Worm (Caenorhabditis elegans) whole organism, midembryonic: ENCODE results near the gene pitp-1.

Source experiments
- T22C8.4 ChIP-seq: fragments of 200-800 bp; sonication (Bioruptor generic); IDR thresholded peaks from 2 replicates; pipeline ENCODE4 v1.3.6; 2022; ENCODE audit warnings: missing genetic modification characterization, missing compliant biosample characterization
- cog-1 ChIP-seq: sonication (generic microtip); optimal IDR thresholded peaks from 2 replicates; lab custom pipeline; 2016; ENCODE audit warnings: missing genetic modification characterization, missing compliant biosample characterization
- flt-1 ChIP-seq: fragments of 200-800 bp; sonication (Bioruptor generic); IDR thresholded peaks from 2 replicates; pipeline ENCODE4 v1.3.6; 2022; ENCODE audit warnings: missing genetic modification characterization, missing compliant biosample characterization
- klf-2 ChIP-seq: fragments of 200-800 bp; sonication (Bioruptor generic); conservative IDR thresholded peaks from 2 replicates; pipeline ENCODE4 v1.3.6; 2022; ENCODE audit warnings: missing genetic modification reagents, missing genetic modification characterization, missing compliant biosample characterization
- med-1 ChIP-seq: sonication (generic microtip); optimal IDR thresholded peaks from 2 replicates; lab custom pipeline; 2017; ENCODE audit warnings: missing genetic modification characterization, mild to moderate bottlenecking, missing compliant biosample characterization, antibody characterized with exemption, missing genetic modification reagents; ENCODE audit not compliant: insufficient read depth
- ref-1 ChIP-seq: fragments of 200-800 bp; sonication (Bioruptor generic); conservative IDR thresholded peaks from 2 replicates; pipeline ENCODE4 v1.3.6; 2022; ENCODE audit warnings: missing genetic modification reagents, missing genetic modification characterization, missing compliant biosample characterization
- tab-1 ChIP-seq: fragments of 200-800 bp; sonication (Bioruptor generic); IDR thresholded peaks from 2 replicates; pipeline ENCODE4 v1.3.6; 2022; ENCODE audit warnings: missing genetic modification characterization, missing compliant biosample characterization
- ztf-23 ChIP-seq: fragments of 200-800 bp; sonication (Bioruptor generic); IDR thresholded peaks from 2 replicates; pipeline ENCODE4 v1.3.6; 2022; ENCODE audit warnings: missing genetic modification reagents, missing genetic modification characterization, missing compliant biosample characterization
- ztf-29 ChIP-seq: fragments of 200-800 bp; sonication (Bioruptor generic); IDR thresholded peaks from 2 replicates; pipeline ENCODE4 v1.3.6; 2022; ENCODE audit warnings: missing genetic modification reagents, missing genetic modification characterization, missing compliant biosample characterization

The pitp-1 gene

DNA sequence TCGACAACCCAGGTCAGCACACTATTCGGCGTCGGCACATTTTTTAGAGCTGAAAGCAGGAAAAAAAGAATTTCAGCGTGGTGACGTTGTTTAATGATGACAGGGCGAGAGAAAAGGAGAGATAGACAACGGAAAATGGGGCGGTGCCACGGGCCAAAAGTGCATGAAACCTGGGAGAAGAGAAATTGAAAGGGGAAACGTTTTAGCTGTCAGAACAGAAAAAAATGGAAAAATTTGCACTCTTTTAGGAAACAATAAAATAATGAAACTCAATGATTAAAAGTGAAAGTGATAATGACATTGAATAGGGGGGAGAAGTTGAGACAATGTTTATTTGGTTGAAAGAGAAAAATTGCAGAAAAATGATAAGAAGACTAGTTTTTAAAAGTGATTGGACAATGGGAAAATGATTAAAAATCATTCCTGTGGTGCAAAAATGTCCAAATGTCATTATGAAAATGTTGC lies at the start of gene pitp-1:
Gene pitp-1 (minus strand): TSS at position 51 of the 465 bp plus-strand sequence.
- TF ChIP-seq ref-1, result no peak
- TF ChIP-seq ztf-29, result no peak
- TF ChIP-seq tab-1 (GFP tag; lab: Robert Waterston, UW), result no peak
- no peak for TF ChIP-seq med-1 (GFP tag; lab: Kevin White, UChicago)
- TF ChIP-seq flt-1, result no peak
- no peak for TF ChIP-seq ztf-23 (GFP tag; lab: Robert Waterston, UW)

DNA sequence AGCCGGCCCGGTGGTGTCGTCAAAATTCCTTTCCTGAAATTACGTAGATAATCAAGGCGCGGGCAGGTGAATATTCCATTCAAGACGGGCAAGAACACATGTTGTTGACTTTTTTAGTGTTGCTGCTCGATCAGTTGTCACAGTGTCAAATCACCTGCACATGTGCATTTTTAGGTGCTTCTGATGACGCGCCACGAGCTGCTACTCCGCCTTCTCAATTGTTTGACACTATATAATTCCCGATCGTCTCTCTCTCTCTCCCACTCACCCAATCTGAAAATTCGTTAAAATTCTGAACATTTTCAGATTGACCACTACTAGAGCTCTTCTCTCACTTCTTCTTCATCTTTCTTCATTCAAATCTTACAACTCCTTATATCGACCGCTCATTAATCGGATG lies 43.7 kb upstream of the pitp-1 start, which contains the start of gene nhr-6:
Gene nhr-6 (plus strand): TSS at position 301 of the 400 bp plus-strand sequence.
- no peak for TF ChIP-seq ref-1
- no peak for TF ChIP-seq cog-1 (tag; lab: Kevin White, UChicago)
- TF ChIP-seq ztf-23 (GFP tag; lab: Robert Waterston, UW), result no peak
- TF ChIP-seq med-1 (GFP tag; lab: Kevin White, UChicago), result no peak
- TF ChIP-seq klf-2 (GFP tag; lab: Robert Waterston, UW), result no peak
- TF ChIP-seq tab-1 (GFP tag; lab: Robert Waterston, UW), result no peak
- TF ChIP-seq T22C8.4 (GFP tag; lab: Robert Waterston, UW), result no peak
- TF ChIP-seq ztf-29, result no peak
- no peak for TF ChIP-seq flt-1

DNA sequence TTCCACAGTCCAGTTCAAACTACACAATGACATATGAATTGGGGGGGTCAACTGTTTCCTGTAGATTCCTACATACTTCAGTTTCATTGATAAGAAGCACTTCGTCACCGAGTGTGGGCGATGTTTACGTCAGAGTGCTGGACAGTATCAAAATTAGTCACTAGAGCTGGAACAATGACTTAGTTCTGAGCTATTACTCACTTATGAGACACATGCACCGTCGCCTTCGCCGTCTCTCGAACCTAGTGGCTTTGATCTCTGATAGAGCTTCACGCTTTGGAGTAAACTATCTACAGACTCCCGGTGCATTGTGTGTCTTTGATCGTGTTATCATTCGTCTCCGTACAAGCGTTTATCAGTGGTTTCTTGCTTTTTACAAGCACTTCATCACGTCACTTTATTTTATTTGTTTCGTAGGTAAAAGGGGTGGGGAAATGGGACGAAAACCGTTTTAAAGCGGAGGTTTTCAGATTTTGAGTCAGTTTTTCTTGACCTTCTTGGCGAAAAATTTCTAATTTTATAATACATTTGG lies 41.8 kb upstream of the pitp-1 start:
- TF ChIP-seq cog-1 (tag; lab: Kevin White, UChicago), result no peak
- no peak for TF ChIP-seq ref-1
- TF ChIP-seq ztf-23 (GFP tag; lab: Robert Waterston, UW), result no peak
- no peak for TF ChIP-seq med-1 (GFP tag; lab: Kevin White, UChicago)
- no peak for TF ChIP-seq ztf-29
- no peak for TF ChIP-seq T22C8.4 (GFP tag; lab: Robert Waterston, UW)
- no peak for TF ChIP-seq flt-1
- TF ChIP-seq tab-1 (GFP tag; lab: Robert Waterston, UW), result no peak
- TF ChIP-seq klf-2 (GFP tag; lab: Robert Waterston, UW), result no peak

ce11 chrIII:3569763-3570162 lies 40.2 kb upstream of the pitp-1 start:
- TF ChIP-seq klf-2 (GFP tag; lab: Robert Waterston, UW) (no peak), ref-1 (no peak), cog-1 (tag; lab: Kevin White, UChicago) (no peak)

ce11 chrIII:3566785-3567184 lies 37.2 kb upstream of the pitp-1 start:
- TF ChIP-seq ztf-29 (no peak), ztf-23 (GFP tag; lab: Robert Waterston, UW) (no peak), T22C8.4 (GFP tag; lab: Robert Waterston, UW) (no peak), flt-1 (0 out of 2 replicates have a peak, but pooled peaks have one; percentile 35), ref-1 (no peak), klf-2 (GFP tag; lab: Robert Waterston, UW) (no peak)

- TF ChIP-seq T22C8.4 (GFP tag; lab: Robert Waterston, UW), result no peak
- no peak for TF ChIP-seq klf-2 (GFP tag; lab: Robert Waterston, UW)
- no peak for TF ChIP-seq ref-1
- TF ChIP-seq tab-1 (GFP tag; lab: Robert Waterston, UW), result no peak
- no peak for TF ChIP-seq med-1 (GFP tag; lab: Kevin White, UChicago)
- TF ChIP-seq ztf-29, result no peak
Measured at ce11 chrIII:3564762-3565359, 35.3 kb upstream of the pitp-1 start.

DNA sequence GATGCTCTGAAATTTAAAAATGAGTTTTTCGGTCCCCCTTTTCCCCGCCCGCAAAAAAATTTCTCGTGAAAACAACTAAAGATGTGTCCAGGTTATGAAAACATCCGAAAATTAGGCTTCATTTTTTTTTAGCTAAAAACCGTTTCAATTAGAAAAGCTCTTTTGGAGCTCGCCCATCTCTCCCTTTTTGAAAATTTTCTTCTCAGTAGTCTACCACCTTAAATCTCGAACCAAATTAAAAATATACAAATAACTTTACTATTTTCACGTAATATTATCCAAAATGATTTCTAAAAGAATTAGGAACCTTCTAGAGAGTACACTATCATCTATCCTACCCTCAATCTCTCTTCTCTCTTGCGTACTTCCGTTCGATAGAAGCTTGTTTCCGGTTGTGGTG lies 32.7 kb upstream of the pitp-1 start:
- TF ChIP-seq cog-1 (tag; lab: Kevin White, UChicago) (no peak), flt-1 (no peak), T22C8.4 (GFP tag; lab: Robert Waterston, UW) (no peak), ztf-23 (GFP tag; lab: Robert Waterston, UW) (no peak), tab-1 (GFP tag; lab: Robert Waterston, UW) (no peak), ztf-29 (no peak), klf-2 (GFP tag; lab: Robert Waterston, UW) (no peak), med-1 (GFP tag; lab: Kevin White, UChicago) (no peak), ref-1 (no peak)

DNA sequence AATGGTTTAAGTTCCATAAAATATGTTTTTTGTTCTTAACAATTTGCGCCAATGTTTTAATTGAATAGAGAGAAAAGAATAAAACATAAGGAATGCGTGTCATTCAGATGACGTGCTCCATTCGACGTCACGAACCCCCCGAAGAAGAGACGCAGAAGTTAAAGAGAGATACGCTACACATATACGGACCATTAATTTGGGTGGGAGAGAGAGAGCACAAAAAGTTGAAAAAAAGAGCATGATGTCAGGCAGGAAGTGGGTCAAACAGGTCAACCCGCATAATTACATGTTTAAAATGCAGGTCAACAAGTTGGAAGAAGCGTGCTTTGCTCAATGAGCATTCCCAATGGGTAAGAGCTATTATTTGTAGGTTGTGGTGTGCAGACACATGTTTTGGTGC lies 30.6 kb upstream of the pitp-1 start:
- TF ChIP-seq tab-1 (GFP tag; lab: Robert Waterston, UW), result no peak
- TF ChIP-seq ref-1, result no peak
- TF ChIP-seq flt-1, result no peak
- TF ChIP-seq cog-1 (tag; lab: Kevin White, UChicago), result no peak
- no peak for TF ChIP-seq T22C8.4 (GFP tag; lab: Robert Waterston, UW)
- TF ChIP-seq ztf-29, result no peak
- no peak for TF ChIP-seq med-1 (GFP tag; lab: Kevin White, UChicago)
- no peak for TF ChIP-seq klf-2 (GFP tag; lab: Robert Waterston, UW)
- no peak for TF ChIP-seq ztf-23 (GFP tag; lab: Robert Waterston, UW)

- TF ChIP-seq ref-1 (no peak), cog-1 (tag; lab: Kevin White, UChicago) (no peak), klf-2 (GFP tag; lab: Robert Waterston, UW) (no peak)
Measured at ce11 chrIII:3553349-3553748, 23.8 kb upstream of the pitp-1 start, which contains the start of gene C54C6.4. Gene C54C6.4 (plus strand): TSS chrIII:3553649.

DNA sequence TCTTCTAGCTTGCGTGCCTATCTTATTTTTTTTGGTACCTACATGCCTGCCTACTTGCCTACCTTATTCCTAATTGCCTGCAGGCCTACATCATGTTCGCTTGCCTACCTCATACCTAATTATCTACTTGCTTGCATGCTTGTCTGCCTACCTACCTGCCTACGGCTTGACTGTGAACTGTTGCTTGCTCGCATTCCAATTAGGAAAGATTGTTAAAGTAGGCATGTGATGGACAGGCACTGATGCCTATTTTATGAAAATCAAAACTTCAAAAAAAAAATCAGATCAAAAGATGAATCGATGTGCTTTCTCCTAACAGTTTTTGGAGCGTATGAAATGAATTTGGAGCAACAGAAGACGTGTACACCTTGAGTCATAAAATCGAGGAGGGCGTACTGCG lies 20.8 kb upstream of the pitp-1 start:
- TF ChIP-seq ztf-29, result no peak
- no peak for TF ChIP-seq T22C8.4 (GFP tag; lab: Robert Waterston, UW)
- no peak for TF ChIP-seq med-1 (GFP tag; lab: Kevin White, UChicago)
- TF ChIP-seq tab-1 (GFP tag; lab: Robert Waterston, UW), result no peak
- no peak for TF ChIP-seq flt-1
